Worm (Caenorhabditis elegans) whole organism, L4 larva: ENCODE measurements around the gene Y15E3A.4.
A peak's percentile ranks its signal among the peaks of the same experiment; 100 is the strongest.

Experiments
- D1046.2 ChIP-seq: fragments of 200-800 bp; sonication (Bioruptor generic); IDR thresholded peaks from 2 replicates; pipeline ENCODE4 v1.3.6; 2022; ENCODE audit warnings: missing genetic modification characterization, missing compliant biosample characterization
- F44E2.7 ChIP-seq: fragments of 200-800 bp; sonication (Bioruptor generic); IDR thresholded peaks from 2 replicates; pipeline ENCODE4 v2.1.2; 2022; ENCODE audit warnings: missing genetic modification characterization, missing compliant biosample characterization
- T20F7.1 ChIP-seq: fragments of 200-800 bp; sonication (Bioruptor generic); optimal IDR thresholded peaks from 2 replicates; lab custom pipeline; 2018; ENCODE audit warnings: mild to moderate bottlenecking, missing genetic modification characterization, missing compliant biosample characterization
- aha-1 ChIP-seq: fragments of 150-350 bp; peaks from one replicate; lab custom pipeline; 2014; ENCODE audit warnings: missing biosample characterization, missing genetic modification characterization
- attf-4 ChIP-seq: sonication (generic microtip); optimal IDR thresholded peaks from 3 replicates; lab custom pipeline; 2017; ENCODE audit warnings: missing biosample characterization, missing genetic modification characterization
- ceh-20 ChIP-seq: fragments of 200-800 bp; sonication (Bioruptor generic); IDR thresholded peaks from 2 replicates; pipeline ENCODE4 v1.3.6; 2022; ENCODE audit warnings: missing genetic modification reagents, missing genetic modification characterization, missing compliant biosample characterization
- ceh-32 ChIP-seq: sonication (generic microtip); optimal IDR thresholded peaks from 2 replicates; lab custom pipeline; 2016; ENCODE audit warnings: mild to moderate bottlenecking, missing genetic modification characterization, missing compliant biosample characterization; ENCODE audit not compliant: poor library complexity
- ceh-82 ChIP-seq: sonication (generic microtip); optimal IDR thresholded peaks from 2 replicates; lab custom pipeline; 2017; ENCODE audit warnings: missing biosample characterization, missing genetic modification characterization
- ces-1 ChIP-seq: fragments of 150-350 bp; sonication (generic microtip); optimal IDR thresholded peaks from 4 replicates; lab custom pipeline; 2014; ENCODE audit warnings: missing biosample characterization, missing genetic modification reagents, missing genetic modification characterization
- daf-12 ChIP-seq: fragments of 150-350 bp; optimal IDR thresholded peaks from 2 replicates; lab custom pipeline; 2014; ENCODE audit warnings: missing biosample characterization, missing genetic modification reagents, missing genetic modification characterization
- dmd-6 ChIP-seq: fragments of 200-800 bp; sonication (Bioruptor generic); IDR thresholded peaks from 2 replicates; pipeline ENCODE4 v1.3.6; 2022; ENCODE audit warnings: missing genetic modification reagents, missing genetic modification characterization, missing compliant biosample characterization
- dpl-1 ChIP-seq: fragments of 150-350 bp; optimal IDR thresholded peaks from 2 replicates; lab custom pipeline; 2014; ENCODE audit warnings: missing biosample characterization, missing genetic modification reagents, missing genetic modification characterization
- gei-8 ChIP-seq: fragments of 200-800 bp; sonication (Bioruptor generic); optimal IDR thresholded peaks from 2 replicates; lab custom pipeline; 2018; ENCODE audit warnings: mild to moderate bottlenecking, missing genetic modification characterization, missing compliant biosample characterization
- hif-1 ChIP-seq, 2 experiments: sonication (generic microtip); optimal IDR thresholded peaks; 2 replicates each; lab custom pipeline; 2016 to 2017; ENCODE audit warnings: missing compliant biosample characterization in 2 of 2, missing genetic modification characterization in 2 of 2, missing genetic modification reagents in 2 of 2, missing genotype in 2 of 2, mild to moderate bottlenecking in 1 of 2
- jun-1 ChIP-seq: fragments of 150-350 bp; optimal IDR thresholded peaks from 2 replicates; lab custom pipeline; 2014; ENCODE audit warnings: missing biosample characterization, missing genetic modification reagents, missing genetic modification characterization
- lim-7 ChIP-seq: fragments of 200-800 bp; sonication (Bioruptor generic); IDR thresholded peaks from 2 replicates; pipeline ENCODE4 v1.3.6; 2022; ENCODE audit warnings: missing genetic modification characterization, missing compliant biosample characterization
- lin-15B ChIP-seq: fragments of 150-350 bp; sonication (generic microtip); optimal IDR thresholded peaks from 3 replicates; lab custom pipeline; 2014; ENCODE audit warnings: missing biosample characterization, missing genetic modification characterization
- mdl-1 ChIP-seq, 2 experiments: fragments of 150-350 bp in 1 of 2; sonication (generic microtip) in 1 of 2; optimal IDR thresholded peaks; 2 replicates each; lab custom pipeline; 2014 to 2017; ENCODE audit warnings: missing biosample characterization in 2 of 2, missing genetic modification characterization in 2 of 2
- mxl-3 ChIP-seq: fragments of 200-800 bp; sonication (Bioruptor generic); optimal IDR thresholded peaks from 2 replicates; lab custom pipeline; 2018; ENCODE audit warnings: mild to moderate bottlenecking, missing genetic modification characterization, missing compliant biosample characterization
- nhr-10 ChIP-seq: fragments of 150-350 bp; optimal IDR thresholded peaks from 2 replicates; lab custom pipeline; 2014; ENCODE audit warnings: missing biosample characterization, missing genetic modification characterization
- nhr-102 ChIP-seq: sonication (generic microtip); optimal IDR thresholded peaks from 2 replicates; lab custom pipeline; 2016; ENCODE audit warnings: mild to moderate bottlenecking, missing genetic modification characterization, moderate library complexity, missing compliant biosample characterization
- nhr-42 ChIP-seq: fragments of 200-800 bp; sonication (Bioruptor generic); IDR thresholded peaks from 2 replicates; pipeline ENCODE4 v1.3.6; 2022; ENCODE audit warnings: missing genetic modification characterization, missing compliant biosample characterization
- nhr-48 ChIP-seq: sonication (generic microtip); optimal IDR thresholded peaks from 2 replicates; lab custom pipeline; 2016; ENCODE audit warnings: mild to moderate bottlenecking, missing genetic modification characterization, missing compliant biosample characterization
- nhr-76 ChIP-seq: fragments of 150-350 bp; optimal IDR thresholded peaks from 2 replicates; lab custom pipeline; 2014; ENCODE audit warnings: missing biosample characterization, missing genetic modification characterization
- pha-4 ChIP-seq, 2 experiments: fragments of 150-350 bp in 1 of 2; fragments of 200-800 bp in 1 of 2; sonication (Bioruptor generic) in 1 of 2; IDR thresholded peaks in 1 of 2; optimal IDR thresholded peaks in 1 of 2; 2 replicates each; pipeline versions ENCODE4 v1.3.6 to Lab custom; 2014 to 2022; ENCODE audit warnings: missing genetic modification characterization in 2 of 2, missing genetic modification reagents in 2 of 2, missing biosample characterization in 1 of 2, missing compliant biosample characterization in 1 of 2
- php-3 ChIP-seq: fragments of 200-800 bp; sonication (Bioruptor generic); IDR thresholded peaks from 2 replicates; pipeline ENCODE4 v1.3.6; 2022; ENCODE audit warnings: missing genetic modification reagents, missing genetic modification characterization, missing compliant biosample characterization
- sdz-12 ChIP-seq: fragments of 200-800 bp; sonication (Bioruptor generic); optimal IDR thresholded peaks from 2 replicates; lab custom pipeline; 2018; ENCODE audit warnings: mild to moderate bottlenecking, missing genetic modification characterization, missing compliant biosample characterization
- set-16 ChIP-seq: fragments of 200-800 bp; sonication (Bioruptor generic); IDR thresholded peaks from 2 replicates; pipeline ENCODE4 v1.3.6; 2022; ENCODE audit warnings: missing genetic modification reagents, missing genetic modification characterization, missing compliant biosample characterization
- snpc-4 ChIP-seq: fragments of 150-350 bp; optimal IDR thresholded peaks from 2 replicates; lab custom pipeline; 2014; ENCODE audit warnings: missing biosample characterization, missing genetic modification characterization
- tag-97 ChIP-seq: fragments of 200-800 bp; sonication (Bioruptor generic); IDR thresholded peaks from 2 replicates; pipeline ENCODE4 v1.3.6; 2022; ENCODE audit warnings: missing genetic modification characterization, missing compliant biosample characterization
- tra-1 ChIP-seq: fragments of 200-800 bp; sonication (Bioruptor generic); IDR thresholded peaks from 2 replicates; pipeline ENCODE4 v1.3.6; 2022; ENCODE audit warnings: missing genetic modification reagents, missing genetic modification characterization, missing compliant biosample characterization
- unc-130 ChIP-seq: sonication (generic microtip); optimal IDR thresholded peaks from 2 replicates; lab custom pipeline; 2016; ENCODE audit warnings: missing genetic modification reagents, missing genetic modification characterization, missing compliant biosample characterization
- unc-62 ChIP-seq, 3 experiments: fragments of 150-350 bp in 1 of 3; sonication (generic microtip); optimal IDR thresholded peaks in 2 of 3; peaks in 1 of 3; 1 replicate in 1 of 3; 2 replicates in 2 of 3; lab custom pipeline; 2014 to 2017; ENCODE audit warnings: missing biosample characterization in 3 of 3, missing genetic modification characterization in 3 of 3, missing genetic modification reagents in 3 of 3, missing genotype in 1 of 3
- zfp-2 ChIP-seq: sonication (generic microtip); optimal IDR thresholded peaks from 2 replicates; lab custom pipeline; 2016; ENCODE audit warnings: mild to moderate bottlenecking, missing genetic modification characterization, missing compliant biosample characterization
- ztf-11 ChIP-seq: fragments of 150-350 bp; optimal IDR thresholded peaks from 2 replicates; lab custom pipeline; 2014; ENCODE audit warnings: missing biosample characterization, missing genetic modification characterization
- ztf-7 ChIP-seq: fragments of 150-350 bp; optimal IDR thresholded peaks from 2 replicates; lab custom pipeline; 2014; ENCODE audit warnings: missing biosample characterization, missing genetic modification characterization

Y15E3A.4 gene

DNA sequence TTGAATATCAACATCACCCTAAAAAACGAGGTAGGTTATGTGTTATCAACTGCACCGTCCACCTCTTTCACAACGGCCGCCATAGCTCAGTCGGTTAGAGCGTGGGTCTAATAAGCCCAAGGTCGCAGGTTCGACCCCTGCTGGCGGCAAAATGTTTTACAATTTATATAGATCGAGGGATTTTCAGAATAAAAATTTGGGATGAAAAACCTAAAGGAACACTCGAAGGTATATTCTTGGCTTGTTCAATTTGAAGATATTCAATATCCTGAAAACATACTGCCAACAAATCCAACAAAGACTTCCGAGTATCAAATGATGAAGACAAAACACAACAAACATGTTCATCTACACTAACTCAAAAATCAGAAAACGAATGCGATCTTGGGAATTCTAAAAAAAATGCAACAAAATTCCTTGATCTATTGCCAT, 33.4 kb upstream of the Y15E3A.4 start (continued):
- TF ChIP-seq hif-1 (tag; optimal IDR thresholded peaks at IDR 0.05; lab: Kevin White, UChicago) (peak in 1 of 2 experiments; percentile 11), T20F7.1 (GFP tag; lab: Kevin White, UChicago) (peak; percentile 56), mxl-3 (GFP tag; lab: Kevin White, UChicago) (peak; percentile 29)

DNA sequence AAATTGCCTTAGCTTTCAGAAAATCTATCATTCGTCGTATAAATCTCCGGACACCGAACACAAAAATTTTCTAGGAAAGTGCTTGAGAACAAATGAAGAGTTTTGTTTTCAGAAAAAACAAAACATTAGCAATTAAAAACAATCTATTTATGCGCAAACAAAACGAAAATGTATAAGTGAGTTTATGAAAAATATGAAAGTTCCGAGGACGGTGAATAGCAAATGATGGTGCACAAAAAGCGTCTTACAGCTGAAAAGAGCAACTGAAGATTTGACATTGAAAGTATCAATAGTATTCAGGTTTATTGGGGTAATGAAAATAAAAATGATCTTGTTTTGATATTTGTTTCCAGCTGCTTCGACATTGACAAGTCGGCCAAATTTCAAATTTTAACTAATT, 30.8 kb upstream of the Y15E3A.4 start:
- no peak for TF ChIP-seq ztf-11 (tag; lab: Kevin White, UChicago)
- no peak for TF ChIP-seq ztf-7 (tag; lab: Kevin White, UChicago)
- no peak for TF ChIP-seq ceh-82 (tag; lab: Kevin White, UChicago)
- peak; percentile 93 for TF ChIP-seq aha-1 (tag; lab: Kevin White, UChicago)
- TF ChIP-seq, all 104 proteins: peak for 1

DNA sequence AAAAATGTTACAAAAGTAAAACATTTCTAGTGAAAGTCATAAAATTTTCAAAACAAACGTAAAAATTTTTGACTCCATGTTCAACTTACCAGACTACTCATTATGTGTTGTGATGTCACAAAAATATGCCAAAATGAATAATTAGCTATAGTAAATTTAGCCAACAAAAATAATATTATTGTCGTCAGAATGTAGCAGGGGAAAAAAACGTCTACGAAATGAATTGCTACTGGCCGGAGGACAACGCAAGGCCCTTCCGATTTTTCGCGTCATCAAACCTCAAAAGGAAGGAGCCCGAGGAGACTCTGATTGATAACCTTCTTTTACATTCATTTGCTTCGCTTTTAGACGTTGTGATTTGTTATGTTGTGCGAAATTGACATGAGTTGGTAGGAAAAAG, 27.9 kb upstream of the Y15E3A.4 start, which contains the start of gene ser-2:
Gene ser-2 (minus strand): TSS at position 101 of the 400 bp plus-strand sequence.
- no peak for TF ChIP-seq gei-8 (GFP tag; lab: Kevin White, UChicago)
- no peak for TF ChIP-seq D1046.2 (GFP tag; lab: Robert Waterston, UW)
- TF ChIP-seq zfp-2 (tag; lab: Kevin White, UChicago) = no peak
- TF ChIP-seq ceh-32 (tag; lab: Kevin White, UChicago) = no peak

DNA sequence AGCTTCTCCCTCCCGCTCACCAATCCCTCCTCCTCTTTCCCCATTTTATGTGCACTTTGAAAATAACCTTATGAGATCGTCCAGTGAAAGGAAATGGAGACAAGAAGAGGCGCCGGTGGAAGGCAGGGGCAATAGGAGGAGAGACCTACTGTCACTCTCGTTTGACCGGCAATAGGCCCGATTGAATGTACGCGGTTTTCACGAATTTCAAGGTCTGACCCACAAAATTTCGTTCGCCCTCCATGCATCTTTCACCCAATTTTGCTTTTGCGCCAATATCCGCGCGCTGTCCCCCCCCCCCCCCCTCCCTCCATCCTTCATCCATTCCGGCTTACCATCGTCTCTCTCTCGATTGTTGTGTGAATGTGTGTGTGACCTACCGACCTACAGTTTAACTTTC, 23.1 kb upstream of the Y15E3A.4 start:
- TF ChIP-seq nhr-48 (tag; lab: Kevin White, UChicago) (no peak), attf-4 (tag; lab: Kevin White, UChicago) (no peak), unc-62 (GFP tag; optimal IDR thresholded peaks at IDR 0.05 in 1 of 2; lab: Kevin White, UChicago) (peak in 1 of 2 experiments; percentile 66), unc-62 (tag; optimal IDR thresholded peaks at IDR 0.05; lab: Kevin White, UChicago) (no peak), dmd-6 (GFP tag; lab: Robert Waterston, UW) (no peak), lin-15B (tag; lab: Kevin White, UChicago) (no peak), nhr-10 (tag; lab: Kevin White, UChicago) (no peak), nhr-42 (GFP tag; lab: Robert Waterston, UW) (no peak), snpc-4 (tag; lab: Kevin White, UChicago) (no peak), tra-1 (GFP tag; lab: Robert Waterston, UW) (no peak), jun-1 (tag; lab: Kevin White, UChicago) (no peak), ces-1 (GFP tag; lab: Kevin White, UChicago) (no peak), lim-7 (GFP tag; lab: Robert Waterston, UW) (no peak), aha-1 (tag; lab: Kevin White, UChicago) (peak; percentile 2), set-16 (GFP tag; lab: Robert Waterston, UW) (peak; percentile 24; the same call in 1 of the 2 replicates), ceh-20 (no peak), unc-130 (no peak), nhr-76 (no peak), nhr-102 (tag; lab: Kevin White, UChicago) (no peak), F44E2.7 (no peak), tag-97 (GFP tag; lab: Robert Waterston, UW) (no peak), pha-4 (GFP tag; IDR thresholded peaks at IDR 0.05; lab: Robert Waterston, UW) (no peak), pha-4 (tag; optimal IDR thresholded peaks at IDR 0.05; lab: Kevin White, UChicago) (no peak), sdz-12 (GFP tag; lab: Kevin White, UChicago) (no peak), dpl-1 (GFP tag; lab: Kevin White, UChicago) (no peak), mdl-1 (tag; optimal IDR thresholded peaks at IDR 0.05; lab: Kevin White, UChicago) (no peak), daf-12 (no peak), php-3 (GFP tag; lab: Robert Waterston, UW) (no peak)
